Fruit fly (Drosophila melanogaster): ENCODE results near the gene Ip259.

Ip259 gene

DNA sequence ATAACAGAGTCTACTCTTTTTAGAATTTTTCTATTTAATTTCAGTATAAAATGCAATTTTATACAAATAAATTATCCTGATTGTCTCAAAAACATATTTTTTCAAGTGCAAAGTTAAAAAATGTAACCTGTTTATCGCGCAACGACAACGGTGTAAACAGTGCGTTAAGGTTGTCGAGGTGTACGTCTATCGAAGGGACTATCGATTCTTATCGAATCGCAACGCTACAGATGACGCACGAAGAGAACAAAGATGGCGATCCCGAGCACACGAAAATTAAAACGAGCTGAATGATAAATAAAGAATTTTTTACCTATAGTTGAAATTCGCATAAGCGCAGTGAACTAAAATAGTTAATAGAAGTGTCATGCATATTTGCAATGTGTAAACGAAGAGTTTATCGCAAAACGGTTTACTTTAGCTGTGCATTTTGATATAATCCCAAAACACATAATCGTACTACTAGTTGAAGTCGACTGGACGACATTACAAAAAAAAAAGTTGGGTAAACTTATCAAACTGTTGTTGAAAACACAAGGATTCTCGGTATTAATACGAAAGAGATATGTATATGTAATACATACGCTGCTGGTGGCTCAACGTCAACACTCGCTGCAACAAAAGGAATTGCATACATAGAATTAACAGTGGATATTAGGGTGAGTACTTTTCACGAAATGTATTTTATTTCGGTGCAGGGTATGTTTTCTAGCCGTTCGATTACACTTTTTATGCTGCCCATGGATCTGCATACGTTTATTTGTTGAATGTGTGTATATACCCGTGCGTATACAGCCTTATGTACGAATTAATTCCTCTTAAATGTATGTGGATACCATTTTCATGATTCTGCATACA is 20.1 kb upstream of the Ip259 start, which contains the start of gene da (continued):
- TF ChIP-seq CG34376 (GFP tag; optimal IDR thresholded peaks at IDR 0.05) (peak; percentile 16), Jarid2 (GFP tag; optimal IDR thresholded peaks at IDR 0.05) (no peak), kni (GFP tag; optimal IDR thresholded peaks at IDR 0.05) (no peak), fd3F (GFP tag; optimal IDR thresholded peaks at IDR 0.05) (peak; percentile 35), CG10274 (GFP tag; optimal IDR thresholded peaks at IDR 0.05) (no peak), CG14965 (GFP tag; optimal IDR thresholded peaks at IDR 0.05; ENCODE audit: borderline replicate concordance) (no peak), lola (GFP tag; optimal IDR thresholded peaks at IDR 0.05) (peak in 2 of 3 experiments; percentile 42 to 92), sima (GFP tag; optimal IDR thresholded peaks at IDR 0.05) (no peak), ci (GFP tag; IDR thresholded peaks at IDR 0.05) (peak; percentile 81; the same call in 2 of the 3 replicates), Opbp (GFP tag; IDR thresholded peaks at IDR 0.05; ENCODE audit: partially characterized antibody) (peak; percentile 47; the same call in 1 of the 3 replicates), BEAF-32 (GFP tag; optimal IDR thresholded peaks at IDR 0.05) (peak; percentile 69), ato (GFP tag; IDR thresholded peaks at IDR 0.05; ENCODE audit: partially characterized antibody) (peak; percentile 17; the same call in 1 of the 2 replicates), ara (GFP tag; IDR thresholded peaks at IDR 0.05) (no peak), gsb (GFP tag; IDR thresholded peaks at IDR 0.05) (no peak), CG15269 (tag; optimal IDR thresholded peaks at IDR 0.05) (peak; percentile 69), CG9876 (GFP tag; optimal IDR thresholded peaks at IDR 0.05) (peak; percentile 19), CG17186 (GFP tag; optimal IDR thresholded peaks at IDR 0.05) (peak; percentile 79), sens (GFP tag) (peak; percentile 94), tap (tag; optimal IDR thresholded peaks at IDR 0.05) (peak; percentile 60), salm (tag; optimal IDR thresholded peaks at IDR 0.05) (peak; percentile 29), zen (tag; optimal IDR thresholded peaks at IDR 0.05) (peak; percentile 57), Lim3 (GFP tag; IDR thresholded peaks at IDR 0.05) (no peak), org-1 (GFP tag; optimal IDR thresholded peaks at IDR 0.05) (no peak), dan (GFP tag; IDR thresholded peaks at IDR 0.05) (no peak), CG9817 (tag; optimal IDR thresholded peaks at IDR 0.05) (no peak), ac (GFP tag; optimal IDR thresholded peaks at IDR 0.05) (no peak), Hand (GFP tag; optimal IDR thresholded peaks at IDR 0.05) (no peak), Hr78 (GFP tag; optimal IDR thresholded peaks at IDR 0.05) (peak in 1 of 2 experiments; percentile 8), HLH54F (GFP tag; optimal IDR thresholded peaks at IDR 0.05) (peak; percentile 65), usp (GFP tag; optimal IDR thresholded peaks at IDR 0.05) (no peak), CG12155 (GFP tag; optimal IDR thresholded peaks at IDR 0.05) (peak; percentile 50), CG11504 (tag; optimal IDR thresholded peaks at IDR 0.05) (peak; percentile 72), CG31388 (GFP tag; optimal IDR thresholded peaks at IDR 0.05) (peak; percentile 7), btn (GFP tag; optimal IDR thresholded peaks at IDR 0.05) (no peak), CG42726 (GFP tag; IDR thresholded peaks at IDR 0.05; ENCODE audit: partially characterized antibody) (no peak), emc (GFP tag; optimal IDR thresholded peaks at IDR 0.05) (peak; percentile 20), Rfx (GFP tag; IDR thresholded peaks at IDR 0.05) (peak; percentile 75), stwl (tag; optimal IDR thresholded peaks at IDR 0.05) (peak; percentile 65), dysf (GFP tag; IDR thresholded peaks at IDR 0.05) (peak; percentile 64; the same call in 2 of the 3 replicates), CG9437 (GFP tag; optimal IDR thresholded peaks at IDR 0.05) (peak; percentile 43), ems (GFP tag; optimal IDR thresholded peaks at IDR 0.05) (peak; percentile 46), pzg (GFP tag; optimal IDR thresholded peaks at IDR 0.05) (peak; percentile 86), CG13775 (GFP tag; optimal IDR thresholded peaks at IDR 0.05) (peak; percentile 49), CG10321 (GFP tag; IDR thresholded peaks at IDR 0.05) (no peak), fru (optimal IDR thresholded peaks at IDR 0.05) (no peak), nom (GFP tag; optimal IDR thresholded peaks at IDR 0.05) (peak; percentile 15), NC2β (GFP tag; optimal IDR thresholded peaks at IDR 0.05) (peak; percentile 63), Chrac-16 (GFP tag; optimal IDR thresholded peaks at IDR 0.05) (peak; percentile 56)
